Worm (Caenorhabditis elegans) whole organism, young adult: Measurements from ENCODE around the gene cnc-4.

Source experiments
- B0261.1 ChIP-seq: sonication (generic microtip); optimal IDR thresholded peaks from 2 replicates; lab custom pipeline; 2016; ENCODE audit warnings: mild to moderate bottlenecking, missing genetic modification characterization, moderate library complexity, missing compliant biosample characterization
- B0336.3 ChIP-seq: fragments of 200-800 bp; sonication (Bioruptor generic); IDR thresholded peaks from 2 replicates; pipeline ENCODE4 v1.3.6; 2022; ENCODE audit warnings: missing genetic modification characterization, missing compliant biosample characterization
- C06A6.2 ChIP-seq: fragments of 200-800 bp; sonication (Bioruptor generic); conservative IDR thresholded peaks from 2 replicates; pipeline ENCODE4 v1.3.6; 2022; ENCODE audit warnings: missing genetic modification characterization, missing compliant biosample characterization
- C17E4.6 ChIP-seq: fragments of 200-800 bp; sonication (Bioruptor generic); IDR thresholded peaks from 2 replicates; pipeline ENCODE4 v1.3.6; 2022; ENCODE audit warnings: missing genetic modification reagents, missing genetic modification characterization, missing compliant biosample characterization
- F37B4.10 ChIP-seq: fragments of 200-800 bp; sonication (Bioruptor generic); IDR thresholded peaks from 2 replicates; pipeline ENCODE4 v1.3.6; 2022; ENCODE audit warnings: missing genetic modification characterization, missing compliant biosample characterization
- F39B2.1 ChIP-seq: fragments of 200-800 bp; sonication (Bioruptor generic); IDR thresholded peaks from 2 replicates; pipeline ENCODE4 v1.3.6; 2022; ENCODE audit warnings: missing genetic modification reagents, missing genetic modification characterization, missing compliant biosample characterization
- F52B5.7 ChIP-seq: sonication (generic microtip); optimal IDR thresholded peaks from 2 replicates; lab custom pipeline; 2016; ENCODE audit warnings: mild to moderate bottlenecking, missing genetic modification characterization, missing compliant biosample characterization
- K11D2.4 ChIP-seq: fragments of 200-800 bp; sonication (Bioruptor generic); IDR thresholded peaks from 2 replicates; pipeline ENCODE4 v1.3.6; 2022; ENCODE audit warnings: missing genetic modification reagents, missing genetic modification characterization, missing compliant biosample characterization
- K12H6.12 ChIP-seq: fragments of 200-800 bp; sonication (Bioruptor generic); optimal IDR thresholded peaks from 2 replicates; lab custom pipeline; 2018; ENCODE audit warnings: mild to moderate bottlenecking, missing genetic modification characterization, missing compliant biosample characterization
- T07F8.4 ChIP-seq: sonication (generic microtip); optimal IDR thresholded peaks from 2 replicates; lab custom pipeline; 2016; ENCODE audit warnings: mild to moderate bottlenecking, missing genetic modification characterization, moderate library complexity, missing compliant biosample characterization
- Y53F4B.3 ChIP-seq: fragments of 200-800 bp; sonication (Bioruptor generic); IDR thresholded peaks from 2 replicates; pipeline ENCODE4 v1.3.6; 2022; ENCODE audit warnings: missing genetic modification reagents, missing genetic modification characterization, missing compliant biosample characterization
- Y53G8AR.9 ChIP-seq: fragments of 200-800 bp; sonication (Bioruptor generic); conservative IDR thresholded peaks from 2 replicates; pipeline ENCODE4 v1.3.6; 2022; ENCODE audit warnings: missing genetic modification reagents, missing genetic modification characterization, missing compliant biosample characterization
- akir-1 ChIP-seq: fragments of 200-800 bp; sonication (Bioruptor generic); optimal IDR thresholded peaks from 2 replicates; lab custom pipeline; 2018; ENCODE audit warnings: mild to moderate bottlenecking, missing genetic modification characterization, moderate library complexity, missing compliant biosample characterization
- atf-7 ChIP-seq: sonication (generic microtip); optimal IDR thresholded peaks from 2 replicates; lab custom pipeline; 2017; ENCODE audit warnings: mild to moderate bottlenecking, missing genetic modification characterization, missing compliant biosample characterization
- athp-1 ChIP-seq: sonication (generic microtip); optimal IDR thresholded peaks from 2 replicates; lab custom pipeline; 2017; ENCODE audit warnings: mild to moderate bottlenecking, missing genetic modification characterization, missing compliant biosample characterization
- attf-6 ChIP-seq: fragments of 200-800 bp; sonication (Bioruptor generic); IDR thresholded peaks from 2 replicates; pipeline ENCODE4 v1.3.6; 2022; ENCODE audit warnings: missing genetic modification reagents, missing genetic modification characterization, missing compliant biosample characterization
- bed-1 ChIP-seq: fragments of 200-800 bp; sonication (Bioruptor generic); IDR thresholded peaks from 2 replicates; pipeline ENCODE4 v1.3.6; 2022; ENCODE audit warnings: missing genetic modification reagents, missing genetic modification characterization, missing compliant biosample characterization
- cebp-1 ChIP-seq, 2 experiments: fragments of 200-800 bp in 1 of 2; sonication (Bioruptor generic) in 1 of 2; sonication (generic microtip) in 1 of 2; IDR thresholded peaks in 1 of 2; optimal IDR thresholded peaks in 1 of 2; 2 replicates each; pipeline versions ENCODE4 v1.3.6 to Lab custom; 2017 to 2022; ENCODE audit warnings: missing compliant biosample characterization in 2 of 2, missing genetic modification characterization in 2 of 2, mild to moderate bottlenecking in 1 of 2, missing genetic modification reagents in 1 of 2, moderate library complexity in 1 of 2
- ceh-27 ChIP-seq: fragments of 200-800 bp; sonication (Bioruptor generic); optimal IDR thresholded peaks from 2 replicates; lab custom pipeline; 2018; ENCODE audit warnings: mild to moderate bottlenecking, missing genetic modification characterization, moderate library complexity, missing compliant biosample characterization
- dpff-1 ChIP-seq: sonication (generic microtip); optimal IDR thresholded peaks from 2 replicates; lab custom pipeline; 2017; ENCODE audit warnings: mild to moderate bottlenecking, missing genetic modification characterization, missing compliant biosample characterization
- egl-18 ChIP-seq: fragments of 200-800 bp; sonication (Bioruptor generic); IDR thresholded peaks from 2 replicates; pipeline ENCODE4 v1.3.6; 2022; ENCODE audit warnings: missing genetic modification reagents, missing genetic modification characterization, missing compliant biosample characterization
- egrh-3 ChIP-seq: fragments of 200-800 bp; sonication (Bioruptor generic); IDR thresholded peaks from 2 replicates; pipeline ENCODE4 v1.3.6; 2022; ENCODE audit warnings: missing genetic modification reagents, missing genetic modification characterization, missing compliant biosample characterization
- ekl-4 ChIP-seq: fragments of 200-800 bp; sonication (Bioruptor generic); IDR thresholded peaks from 2 replicates; pipeline ENCODE4 v1.3.6; 2022; ENCODE audit warnings: missing genetic modification reagents, missing genetic modification characterization, missing compliant biosample characterization
- fkh-3 ChIP-seq: sonication (generic microtip); optimal IDR thresholded peaks from 2 replicates; lab custom pipeline; 2016; ENCODE audit warnings: mild to moderate bottlenecking, missing genetic modification characterization, missing compliant biosample characterization
- him-1 ChIP-seq: sonication (generic microtip); optimal IDR thresholded peaks from 2 replicates; lab custom pipeline; 2016; ENCODE audit warnings: missing genotype, missing genetic modification reagents, missing genetic modification characterization, missing compliant biosample characterization
- hlh-26 ChIP-seq: fragments of 200-800 bp; sonication (Bioruptor generic); conservative IDR thresholded peaks from 2 replicates; pipeline ENCODE4 v1.3.6; 2022; ENCODE audit warnings: missing genetic modification reagents, missing genetic modification characterization, missing compliant biosample characterization
- hmg-20 ChIP-seq: fragments of 200-800 bp; sonication (Bioruptor generic); IDR thresholded peaks from 2 replicates; pipeline ENCODE4 v1.3.6; 2022; ENCODE audit warnings: missing genetic modification reagents, missing genetic modification characterization, missing compliant biosample characterization
- madf-3 ChIP-seq: fragments of 200-800 bp; sonication (Bioruptor generic); IDR thresholded peaks from 2 replicates; pipeline ENCODE4 v1.3.6; 2022; ENCODE audit warnings: missing genetic modification reagents, missing genetic modification characterization, missing compliant biosample characterization
- madf-8 ChIP-seq: fragments of 200-800 bp; sonication (Bioruptor generic); conservative IDR thresholded peaks from 2 replicates; pipeline ENCODE4 v1.3.6; 2022; ENCODE audit warnings: missing genetic modification reagents, missing genetic modification characterization, missing compliant biosample characterization
- mes-4 ChIP-seq: sonication (generic microtip); optimal IDR thresholded peaks from 2 replicates; lab custom pipeline; 2016; ENCODE audit warnings: missing genotype, missing genetic modification characterization, missing compliant biosample characterization
- nfya-1 ChIP-seq: sonication (generic microtip); optimal IDR thresholded peaks from 2 replicates; lab custom pipeline; 2017; ENCODE audit warnings: antibody characterized with exemption, missing compliant biosample characterization, missing genetic modification characterization, borderline replicate concordance; ENCODE audit not compliant: insufficient read depth
- nfya-2 ChIP-seq: fragments of 200-800 bp; sonication (Bioruptor generic); IDR thresholded peaks from 2 replicates; pipeline ENCODE4 v1.3.6; 2022; ENCODE audit warnings: missing genetic modification reagents, missing genetic modification characterization, missing compliant biosample characterization
- nhr-120 ChIP-seq: fragments of 200-800 bp; sonication (Bioruptor generic); IDR thresholded peaks from 2 replicates; pipeline ENCODE4 v1.3.6; 2022; ENCODE audit warnings: missing genetic modification characterization, missing compliant biosample characterization
- nhr-27 ChIP-seq: fragments of 200-800 bp; sonication (Bioruptor generic); optimal IDR thresholded peaks from 2 replicates; lab custom pipeline; 2018; ENCODE audit warnings: mild to moderate bottlenecking, missing genetic modification characterization, moderate library complexity, missing compliant biosample characterization
- nhr-80 ChIP-seq: sonication (generic microtip); optimal IDR thresholded peaks from 2 replicates; lab custom pipeline; 2016; ENCODE audit warnings: missing genetic modification characterization, missing compliant biosample characterization
- pha-4 ChIP-seq: fragments of 150-350 bp; sonication (generic microtip); optimal IDR thresholded peaks from 2 replicates; lab custom pipeline; 2014; ENCODE audit warnings: missing biosample characterization, missing genetic modification reagents, missing genetic modification characterization
- rpc-1 ChIP-seq, 2 experiments: fragments of 150-350 bp in 1 of 2; sonication (generic microtip) in 1 of 2; optimal IDR thresholded peaks; 2 replicates each; lab custom pipeline; 2014 to 2018; ENCODE audit warnings: missing biosample characterization in 1 of 2, missing genetic modification characterization in 1 of 2, missing genetic modification reagents in 1 of 2, missing genotype in 1 of 2
- sdz-38 ChIP-seq: sonication (generic microtip); optimal IDR thresholded peaks from 2 replicates; lab custom pipeline; 2016; ENCODE audit warnings: missing genotype, missing genetic modification characterization, missing compliant biosample characterization
- sea-2 ChIP-seq: fragments of 200-800 bp; sonication (Bioruptor generic); IDR thresholded peaks from 2 replicates; pipeline ENCODE4 v1.3.6; 2022; ENCODE audit warnings: missing genetic modification characterization, missing compliant biosample characterization
- zfh-2 ChIP-seq: fragments of 200-800 bp; sonication (Bioruptor generic); conservative IDR thresholded peaks from 2 replicates; pipeline ENCODE4 v1.3.6; 2022; ENCODE audit warnings: missing genetic modification reagents, missing genetic modification characterization, missing compliant biosample characterization

The cnc-4 gene

ce11 chrV:1459374-1459926 is 12.5 kb downstream of the cnc-4 start:
- TF ChIP-seq fkh-3 (tag; lab: Kevin White, UChicago) (no peak), egl-18 (GFP tag; lab: Robert Waterston, UW) (no peak), F39B2.1 (GFP tag; lab: Robert Waterston, UW) (no peak), nhr-120 (GFP tag; lab: Robert Waterston, UW) (no peak), cebp-1 (GFP tag; IDR thresholded peaks at IDR 0.05; lab: Robert Waterston, UW) (no peak), cebp-1 (tag; optimal IDR thresholded peaks at IDR 0.05; lab: Kevin White, UChicago) (no peak), K12H6.12 (tag; lab: Kevin White, UChicago) (no peak), B0336.3 (GFP tag; lab: Robert Waterston, UW) (0 out of 2 replicates have a peak, but pooled peaks have one; percentile 16), T07F8.4 (tag; lab: Kevin White, UChicago) (no peak), nhr-80 (tag; lab: Kevin White, UChicago) (peak; percentile 79), pha-4 (tag; lab: Kevin White, UChicago) (no peak), athp-1 (tag; lab: Kevin White, UChicago) (no peak)

DNA sequence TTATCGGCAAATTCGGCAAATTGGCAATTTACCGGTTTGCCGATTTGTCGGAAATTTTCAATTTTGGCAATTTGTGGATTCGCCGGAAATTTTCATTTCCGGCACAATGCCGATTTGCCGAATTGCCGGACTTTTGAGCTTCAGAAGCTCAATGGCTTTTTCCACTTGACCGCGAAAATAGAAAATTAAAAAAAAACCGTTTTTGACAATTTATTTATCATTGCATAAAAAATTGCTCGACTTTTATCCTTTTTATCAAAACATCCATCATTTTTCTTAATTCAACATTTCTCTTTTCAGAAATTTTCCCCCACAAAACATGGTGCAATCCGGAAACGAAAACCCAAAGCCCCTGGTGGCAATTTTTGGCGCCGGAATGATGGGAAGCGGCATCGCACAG is 13.1 kb downstream of the cnc-4 start, which contains the start of gene hacd-1:
Gene hacd-1 (plus strand): TSS at position 301 of the 400 bp plus-strand sequence.
- TF ChIP-seq K11D2.4 (GFP tag; lab: Robert Waterston, UW) (no peak), madf-8 (GFP tag; lab: Robert Waterston, UW) (no peak), Y53F4B.3 (no peak), ceh-27 (GFP tag; lab: Kevin White, UChicago) (no peak), ekl-4 (GFP tag; lab: Robert Waterston, UW) (no peak), egl-18 (GFP tag; lab: Robert Waterston, UW) (no peak), K12H6.12 (tag; lab: Kevin White, UChicago) (no peak), nfya-1 (tag; lab: Kevin White, UChicago) (no peak), mes-4 (tag; lab: Kevin White, UChicago) (no peak), dpff-1 (tag; lab: Kevin White, UChicago) (no peak), sdz-38 (tag; lab: Kevin White, UChicago) (no peak), C17E4.6 (GFP tag; lab: Robert Waterston, UW) (no peak), him-1 (tag; lab: Kevin White, UChicago) (no peak)

DNA sequence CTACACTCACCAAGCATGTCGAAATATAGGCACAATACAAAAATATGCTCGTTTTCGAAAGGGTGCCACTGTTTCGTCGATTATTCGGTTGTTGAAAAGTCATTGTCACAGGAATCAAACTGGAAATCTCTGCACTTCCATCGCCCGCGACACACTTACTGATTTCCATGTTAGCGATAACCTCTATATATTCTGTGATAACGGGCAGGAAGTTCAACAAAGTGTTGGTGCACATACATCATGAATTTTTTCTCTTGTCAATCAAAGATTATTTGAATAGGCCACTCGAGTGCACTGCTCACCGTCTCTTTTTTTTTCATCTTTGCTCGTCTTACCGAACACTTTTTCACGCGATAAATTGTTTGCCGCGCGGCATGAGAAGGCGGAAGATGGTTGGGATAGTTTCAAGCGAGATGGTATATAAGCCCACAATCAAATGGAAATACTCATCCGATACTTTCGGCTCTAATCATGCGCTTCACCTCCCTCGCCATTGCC is 17.6 kb downstream of the cnc-4 start, which contains the start of the genes fpn-1.2 and pqn-54:
Gene fpn-1.2 (minus strand): TSS at position 157 of the 498 bp plus-strand sequence.
Gene pqn-54 (plus strand): TSS at position 448 of the 498 bp plus-strand sequence.
- TF ChIP-seq nhr-80 (tag; lab: Kevin White, UChicago), result peak; percentile 87
- TF ChIP-seq Y53G8AR.9 (GFP tag; lab: Robert Waterston, UW), result no peak
- TF ChIP-seq C06A6.2, result no peak
- TF ChIP-seq cebp-1 (GFP tag; IDR thresholded peaks at IDR 0.05; lab: Robert Waterston, UW), result no peak
- no peak for TF ChIP-seq cebp-1 (tag; optimal IDR thresholded peaks at IDR 0.05; lab: Kevin White, UChicago)
- no peak for TF ChIP-seq F52B5.7 (tag; lab: Kevin White, UChicago)
- no peak for TF ChIP-seq egl-18 (GFP tag; lab: Robert Waterston, UW)
- no peak for TF ChIP-seq bed-1
- no peak for TF ChIP-seq B0261.1 (tag; lab: Kevin White, UChicago)
- TF ChIP-seq atf-7 (tag; lab: Kevin White, UChicago), result peak; percentile 9

DNA sequence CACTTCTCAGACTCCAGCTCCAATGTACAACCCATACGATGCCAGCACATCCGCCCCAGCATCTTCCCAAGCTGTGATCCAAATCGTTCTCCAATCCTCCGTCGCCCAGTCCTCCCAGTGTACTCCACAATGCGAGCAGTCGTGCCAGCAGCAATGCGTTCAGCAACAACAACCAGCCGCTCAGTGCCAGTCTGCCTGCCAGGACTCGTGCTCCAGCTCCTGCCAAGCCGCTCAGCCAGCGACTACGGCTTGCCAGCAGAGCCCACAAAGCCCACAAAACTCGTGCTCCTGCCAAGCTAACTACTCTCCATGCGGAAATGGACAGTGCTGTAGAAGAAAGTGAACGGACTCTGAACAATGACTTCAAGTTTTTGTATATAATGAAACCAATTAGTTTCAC is 18.9 kb downstream of the cnc-4 start:
- no peak for TF ChIP-seq F39B2.1 (GFP tag; lab: Robert Waterston, UW)
- no peak for TF ChIP-seq rpc-1 (optimal IDR thresholded peaks at IDR 0.05; lab: Kevin White, UChicago)
- no peak for TF ChIP-seq rpc-1 (tag; optimal IDR thresholded peaks at IDR 0.05; lab: Kevin White, UChicago)
- no peak for TF ChIP-seq hmg-20 (GFP tag; lab: Robert Waterston, UW)
- TF ChIP-seq madf-3, result no peak
- TF ChIP-seq zfh-2 (GFP tag; lab: Robert Waterston, UW), result peak; percentile 81
- no peak for TF ChIP-seq madf-8 (GFP tag; lab: Robert Waterston, UW)
- no peak for TF ChIP-seq mes-4 (tag; lab: Kevin White, UChicago)
- TF ChIP-seq egrh-3 (GFP tag; lab: Robert Waterston, UW), result peak; percentile 81
- no peak for TF ChIP-seq nfya-2
- TF ChIP-seq F37B4.10 (GFP tag; lab: Robert Waterston, UW), result 0 out of 2 replicates have a peak, but pooled peaks have one; percentile 18
- no peak for TF ChIP-seq sea-2
- TF ChIP-seq nhr-27, result no peak
- no peak for TF ChIP-seq ceh-27 (GFP tag; lab: Kevin White, UChicago)
- TF ChIP-seq akir-1 (GFP tag; lab: Kevin White, UChicago), result no peak
- TF ChIP-seq attf-6 (GFP tag; lab: Robert Waterston, UW), result no peak
- no peak for TF ChIP-seq athp-1 (tag; lab: Kevin White, UChicago)
- no peak for TF ChIP-seq hlh-26
- no peak for TF ChIP-seq K11D2.4 (GFP tag; lab: Robert Waterston, UW)
